Worm (Caenorhabditis elegans): ENCODE data around the gene B0416.2.

B0416.2 gene

DNA sequence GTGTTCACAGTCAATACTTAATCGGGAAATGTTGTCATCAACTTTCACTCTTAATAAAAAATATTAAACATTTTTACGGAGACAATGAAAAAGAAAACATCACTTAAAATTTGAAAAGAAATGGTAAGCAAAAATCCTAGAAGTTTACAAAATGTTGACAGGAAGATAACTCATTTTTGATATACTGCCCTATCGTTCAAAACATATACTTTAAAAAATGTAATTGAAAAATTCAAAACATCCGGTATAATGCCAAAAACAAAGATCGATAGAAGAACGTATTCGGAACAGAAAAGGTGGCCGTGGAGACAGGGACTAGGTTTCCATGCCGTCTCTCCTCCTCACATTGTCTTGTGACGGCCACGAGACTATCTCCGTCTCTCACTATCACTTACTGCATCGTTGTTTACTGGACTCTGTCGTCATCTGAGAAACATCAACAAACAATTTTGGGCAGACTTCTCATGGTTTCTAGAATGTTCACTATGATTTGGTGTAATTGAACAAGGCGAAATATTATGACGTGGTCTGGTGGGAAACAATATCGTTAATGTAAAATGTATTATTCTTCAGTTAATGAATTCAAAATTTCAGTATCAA is 48.5 kb downstream of the B0416.2 start, which contains the start of gene oga-1:
oga-1 (minus strand) TSS at position 51 of the 600 bp plus-strand sequence.
- no peak for TF ChIP-seq tbx-2 (tag; optimal IDR thresholded peaks at IDR 0.05)
- no peak for TF ChIP-seq sea-2 (GFP tag; optimal IDR thresholded peaks at IDR 0.05)
- peak; percentile 65 for TF ChIP-seq snpc-4 (tag; optimal IDR thresholded peaks at IDR 0.05)
- TF ChIP-seq nhr-76 (tag; optimal IDR thresholded peaks at IDR 0.05) = no peak
- TF ChIP-seq unc-39 (tag; optimal IDR thresholded peaks at IDR 0.05) = no peak
- TF ChIP-seq nhr-43 (tag; optimal IDR thresholded peaks at IDR 0.05; ENCODE audit: poor library complexity, severe bottlenecking) = peak; percentile 57
- no peak for TF ChIP-seq zag-1 (tag; optimal IDR thresholded peaks at IDR 0.05)
- peak; percentile 79 for TF ChIP-seq nfya-1 (tag; optimal IDR thresholded peaks at IDR 0.05; ENCODE audit: insufficient read depth)
- TF ChIP-seq fos-1 (tag; optimal IDR thresholded peaks at IDR 0.05) = no peak
- TF ChIP-seq jun-1 (tag; optimal IDR thresholded peaks at IDR 0.05) = peak; percentile 42
- no peak for TF ChIP-seq ztf-11 (tag; optimal IDR thresholded peaks at IDR 0.05)
- TF ChIP-seq nhr-23 (tag; optimal IDR thresholded peaks at IDR 0.05) = no peak
- peak; percentile 19 for TF ChIP-seq fkh-10 (GFP tag; optimal IDR thresholded peaks at IDR 0.05)
- no peak for TF ChIP-seq egl-27 (tag; optimal IDR thresholded peaks at IDR 0.05)
- no peak for TF ChIP-seq nhr-12 (tag; optimal IDR thresholded peaks at IDR 0.05)
- TF ChIP-seq ZK546.5 (tag; optimal IDR thresholded peaks at IDR 0.05) = no peak
- TF ChIP-seq mml-1 (tag; optimal IDR thresholded peaks at IDR 0.05) = no peak
- TF ChIP-seq elt-3 (tag; optimal IDR thresholded peaks at IDR 0.05) = no peak
- peak; percentile 52 for TF ChIP-seq ceh-28 (tag; optimal IDR thresholded peaks at IDR 0.05)
- TF ChIP-seq nhr-28 (tag; optimal IDR thresholded peaks at IDR 0.05) = no peak
- no peak for TF ChIP-seq eor-1 (tag; optimal IDR thresholded peaks at IDR 0.05)
- peak; percentile 91 for TF ChIP-seq mdl-1 (tag; optimal IDR thresholded peaks at IDR 0.05)
- TF ChIP-seq nhr-237 (tag; optimal IDR thresholded peaks at IDR 0.05) = no peak
- TF ChIP-seq nhr-77 (tag; optimal IDR thresholded peaks at IDR 0.05) = no peak
- peak; percentile 63 for TF ChIP-seq hmg-11 (tag; optimal IDR thresholded peaks at IDR 0.05)
- TF ChIP-seq lin-39 (tag; optimal IDR thresholded peaks at IDR 0.05) = peak; percentile 75
- peak; percentile 66 for TF ChIP-seq elt-2 (tag; optimal IDR thresholded peaks at IDR 0.05)
- TF ChIP-seq nhr-11 (tag; optimal IDR thresholded peaks at IDR 0.05) = no peak
- TF ChIP-seq egl-5 (tag; optimal IDR thresholded peaks at IDR 0.05) = peak; percentile 83
- peak; percentile 77 for TF ChIP-seq fkh-2 (tag; optimal IDR thresholded peaks at IDR 0.05)
- no peak for TF ChIP-seq daf-12 (tag; optimal IDR thresholded peaks at IDR 0.05)
- TF ChIP-seq pqm-1 (tag; optimal IDR thresholded peaks at IDR 0.05) = peak; percentile 9
- TF ChIP-seq unc-62 (GFP tag; optimal IDR thresholded peaks at IDR 0.05) = no peak
- no peak for TF ChIP-seq ceh-9 (tag; optimal IDR thresholded peaks at IDR 0.05)
- no peak for TF ChIP-seq nhr-67 (tag; optimal IDR thresholded peaks at IDR 0.05)
- peak; percentile 25 for TF ChIP-seq lin-15B (tag; optimal IDR thresholded peaks at IDR 0.05)
- TF ChIP-seq ama-1 (optimal IDR thresholded peaks at IDR 0.05) = peak; percentile 30
- peak; percentile 91 for TF ChIP-seq pha-4 (tag; optimal IDR thresholded peaks at IDR 0.05)
- no peak for TF ChIP-seq R02D3.7 (tag; optimal IDR thresholded peaks at IDR 0.05)
- peak; percentile 91 for TF ChIP-seq nhr-25 (tag; optimal IDR thresholded peaks at IDR 0.05)
- TF ChIP-seq ztf-4 (tag; optimal IDR thresholded peaks at IDR 0.05) = no peak
- TF ChIP-seq lsy-12 (tag; optimal IDR thresholded peaks at IDR 0.05) = no peak
- no peak for TF ChIP-seq aly-2 (tag; optimal IDR thresholded peaks at IDR 0.05)

All from whole organism, L3 larva.